Worm (Caenorhabditis elegans) whole organism, late embryonic: ENCODE data around the gene idpp-14.

Experiments used
- C38D4.7 ChIP-seq: fragments of 200-800 bp; sonication (Bioruptor generic); optimal IDR thresholded peaks from 2 replicates; lab custom pipeline; 2018; ENCODE audit warnings: mild to moderate bottlenecking, missing genetic modification characterization, moderate library complexity, missing compliant biosample characterization
- F13H6.1 ChIP-seq: sonication (generic microtip); optimal IDR thresholded peaks from 2 replicates; lab custom pipeline; 2016; ENCODE audit warnings: missing genetic modification characterization, missing compliant biosample characterization
- K09A11.1 ChIP-seq: sonication (generic microtip); optimal IDR thresholded peaks from 2 replicates; lab custom pipeline; 2017; ENCODE audit warnings: antibody characterized with exemption, mild to moderate bottlenecking, missing genetic modification characterization, missing compliant biosample characterization; ENCODE audit not compliant: insufficient read depth
- ceh-14 ChIP-seq: sonication (generic microtip); optimal IDR thresholded peaks from 2 replicates; lab custom pipeline; 2016; ENCODE audit warnings: missing genotype, missing genetic modification characterization, missing compliant biosample characterization
- ceh-30 ChIP-seq: fragments of 150-350 bp; optimal IDR thresholded peaks from 2 replicates; lab custom pipeline; 2014; ENCODE audit warnings: missing biosample characterization, missing genetic modification characterization
- ceh-31 ChIP-seq: sonication (generic microtip); optimal IDR thresholded peaks from 2 replicates; lab custom pipeline; 2016; ENCODE audit warnings: missing genetic modification characterization, missing compliant biosample characterization
- ceh-45 ChIP-seq: fragments of 200-800 bp; sonication (Bioruptor generic); IDR thresholded peaks from 2 replicates; pipeline ENCODE4 v1.3.6; 2022; ENCODE audit warnings: missing genetic modification reagents, missing genetic modification characterization, missing compliant biosample characterization
- ceh-48 ChIP-seq: sonication (generic microtip); optimal IDR thresholded peaks from 2 replicates; lab custom pipeline; 2016; ENCODE audit warnings: missing genetic modification characterization, inconsistent platforms, missing compliant biosample characterization
- ceh-6 ChIP-seq: fragments of 200-800 bp; sonication (Bioruptor generic); optimal IDR thresholded peaks from 2 replicates; lab custom pipeline; 2018; ENCODE audit warnings: mild to moderate bottlenecking, missing genetic modification characterization, missing compliant biosample characterization
- che-1 ChIP-seq: sonication (generic microtip); optimal IDR thresholded peaks from 2 replicates; lab custom pipeline; 2016; ENCODE audit warnings: mild to moderate bottlenecking, missing genetic modification characterization, missing compliant biosample characterization
- elt-2 ChIP-seq: sonication (generic microtip); optimal IDR thresholded peaks from 2 replicates; lab custom pipeline; 2016; ENCODE audit warnings: missing genetic modification reagents, missing genetic modification characterization, missing compliant biosample characterization
- ets-4 ChIP-seq: sonication (generic microtip); optimal IDR thresholded peaks from 2 replicates; lab custom pipeline; 2016; ENCODE audit warnings: missing genetic modification characterization, missing compliant biosample characterization
- eyg-1 ChIP-seq: sonication (generic microtip); optimal IDR thresholded peaks from 2 replicates; lab custom pipeline; 2016; ENCODE audit warnings: missing genotype, missing genetic modification characterization, missing compliant biosample characterization
- fax-1 ChIP-seq: sonication (generic microtip); optimal IDR thresholded peaks from 2 replicates; lab custom pipeline; 2016; ENCODE audit warnings: missing genotype, missing genetic modification characterization, missing compliant biosample characterization
- fkh-10 ChIP-seq: fragments of 150-350 bp; optimal IDR thresholded peaks from 2 replicates; lab custom pipeline; 2014; ENCODE audit warnings: missing biosample characterization, missing genetic modification reagents, missing genetic modification characterization
- fkh-6 ChIP-seq: sonication (generic microtip); optimal IDR thresholded peaks from 2 replicates; lab custom pipeline; 2016; ENCODE audit warnings: missing genetic modification characterization, missing compliant biosample characterization
- hlh-13 ChIP-seq: fragments of 200-800 bp; sonication (Bioruptor generic); optimal IDR thresholded peaks from 2 replicates; lab custom pipeline; 2018; ENCODE audit warnings: mild to moderate bottlenecking, missing genetic modification characterization, missing compliant biosample characterization
- hlh-15 ChIP-seq: sonication (generic microtip); optimal IDR thresholded peaks from 2 replicates; lab custom pipeline; 2016; ENCODE audit warnings: missing genetic modification characterization, missing compliant biosample characterization
- hlh-30 ChIP-seq: sonication (generic microtip); optimal IDR thresholded peaks from 2 replicates; lab custom pipeline; 2017; ENCODE audit warnings: antibody characterized with exemption, missing genetic modification characterization, missing compliant biosample characterization; ENCODE audit not compliant: insufficient read depth
- lin-11 ChIP-seq: fragments of 200-800 bp; sonication (Bioruptor generic); optimal IDR thresholded peaks from 2 replicates; lab custom pipeline; 2018; ENCODE audit warnings: mild to moderate bottlenecking, missing genetic modification characterization, missing compliant biosample characterization
- npax-4 ChIP-seq: sonication (generic microtip); optimal IDR thresholded peaks from 2 replicates; lab custom pipeline; 2016; ENCODE audit warnings: missing genetic modification characterization, missing compliant biosample characterization
- pat-9 ChIP-seq: fragments of 200-800 bp; sonication (Bioruptor generic); optimal IDR thresholded peaks from 2 replicates; lab custom pipeline; 2018; ENCODE audit warnings: mild to moderate bottlenecking, missing genetic modification characterization, moderate library complexity, missing compliant biosample characterization
- pqm-1 ChIP-seq: sonication (generic microtip); optimal IDR thresholded peaks from 2 replicates; lab custom pipeline; 2016; ENCODE audit warnings: missing genetic modification characterization, missing compliant biosample characterization
- ref-2 ChIP-seq: sonication (generic microtip); optimal IDR thresholded peaks from 2 replicates; lab custom pipeline; 2016; ENCODE audit warnings: missing genetic modification characterization, missing compliant biosample characterization
- sdc-2 ChIP-seq: sonication (generic microtip); optimal IDR thresholded peaks from 2 replicates; lab custom pipeline; 2016; ENCODE audit warnings: missing genotype, missing genetic modification characterization, missing compliant biosample characterization
- sox-2 ChIP-seq: fragments of 200-800 bp; sonication (Bioruptor generic); IDR thresholded peaks from 2 replicates; pipeline ENCODE4 v1.3.6; 2022; ENCODE audit warnings: missing genetic modification reagents, missing genetic modification characterization, missing compliant biosample characterization
- sox-4 ChIP-seq: sonication (generic microtip); optimal IDR thresholded peaks from 2 replicates; lab custom pipeline; 2017; ENCODE audit warnings: mild to moderate bottlenecking, missing genetic modification characterization, inconsistent platforms, missing compliant biosample characterization
- tbx-2 ChIP-seq: sonication (generic microtip); optimal IDR thresholded peaks from 2 replicates; lab custom pipeline; 2016; ENCODE audit warnings: missing genetic modification characterization, missing compliant biosample characterization
- unc-3 ChIP-seq, 2 experiments: fragments of 200-800 bp in 1 of 2; sonication (Bioruptor generic) in 1 of 2; sonication (generic microtip) in 1 of 2; conservative IDR thresholded peaks in 1 of 2; optimal IDR thresholded peaks in 1 of 2; 2 replicates each; pipeline versions ENCODE4 v1.3.6 to Lab custom; 2016 to 2022; ENCODE audit warnings: missing compliant biosample characterization in 2 of 2, missing genetic modification characterization in 2 of 2, missing genetic modification reagents in 1 of 2
- unc-42 ChIP-seq: sonication (generic microtip); optimal IDR thresholded peaks from 2 replicates; lab custom pipeline; 2016; ENCODE audit warnings: missing genotype, missing genetic modification characterization, missing compliant biosample characterization
- zip-5 ChIP-seq: sonication (generic microtip); optimal IDR thresholded peaks from 2 replicates; lab custom pipeline; 2016; ENCODE audit warnings: missing genetic modification characterization, missing compliant biosample characterization

idpp-14 gene

DNA sequence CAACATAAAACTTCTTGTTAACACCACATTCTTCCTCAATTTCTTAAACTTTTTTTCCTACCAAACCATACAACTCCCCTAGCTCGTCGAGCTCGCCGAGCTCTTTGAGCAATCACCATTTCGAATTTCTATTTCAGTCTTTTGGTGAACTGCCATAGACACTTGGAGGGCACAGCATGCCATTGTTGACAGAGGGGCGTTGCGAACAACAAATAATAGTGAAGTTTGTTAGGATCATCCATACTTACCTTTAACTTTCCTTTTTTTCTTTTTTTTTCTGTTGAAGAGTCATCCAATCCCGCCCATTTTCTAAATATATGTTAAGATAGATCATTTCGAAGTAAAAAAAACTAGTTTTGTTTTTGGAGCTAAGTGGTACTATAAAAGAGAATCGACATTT lies at the start of gene idpp-14:
Gene idpp-14 (plus strand): TSS at position 324 of the 400 bp plus-strand sequence.
- no peak for TF ChIP-seq K09A11.1
- no peak for TF ChIP-seq ref-2 (tag; lab: Kevin White, UChicago)
- no peak for TF ChIP-seq ceh-30 (tag; lab: Kevin White, UChicago)
- no peak for TF ChIP-seq hlh-15
- TF ChIP-seq, all 69 proteins: peak for 0

ce11 chrX:16039173-16039572 lies 43.0 kb upstream of the idpp-14 start:
- no peak for TF ChIP-seq zip-5 (tag; lab: Kevin White, UChicago)
- no peak for TF ChIP-seq ceh-14 (tag; lab: Kevin White, UChicago)
- TF ChIP-seq npax-4 (tag; lab: Kevin White, UChicago) = no peak
- no peak for TF ChIP-seq fkh-10 (GFP tag; lab: Kevin White, UChicago)
- TF ChIP-seq sox-4 (tag; lab: Kevin White, UChicago) = no peak
- no peak for TF ChIP-seq elt-2
- TF ChIP-seq ceh-6 (GFP tag; lab: Kevin White, UChicago) = no peak
- TF ChIP-seq unc-42 (tag; lab: Kevin White, UChicago) = no peak
- no peak for TF ChIP-seq fax-1 (tag; lab: Kevin White, UChicago)
- no peak for TF ChIP-seq fkh-6 (tag; lab: Kevin White, UChicago)
- TF ChIP-seq che-1 (tag; lab: Kevin White, UChicago) = no peak
- TF ChIP-seq eyg-1 = no peak
- no peak for TF ChIP-seq ets-4
- no peak for TF ChIP-seq C38D4.7 (GFP tag; lab: Kevin White, UChicago)
- no peak for TF ChIP-seq hlh-30 (tag; lab: Kevin White, UChicago)

ce11 chrX:16040207-16040716 lies 41.9 kb upstream of the idpp-14 start, which contains the start of gene B0395.3:
Gene B0395.3 (minus strand): TSS chrX:16040257.
- TF ChIP-seq sdc-2 (tag; lab: Kevin White, UChicago) (peak; percentile 53), unc-42 (tag; lab: Kevin White, UChicago) (peak; percentile 78), che-1 (tag; lab: Kevin White, UChicago) (peak; percentile 50), sox-2 (no peak), lin-11 (tag; lab: Kevin White, UChicago) (peak; percentile 24), tbx-2 (tag; lab: Kevin White, UChicago) (peak; percentile 32), ceh-14 (tag; lab: Kevin White, UChicago) (peak; percentile 6), sox-4 (tag; lab: Kevin White, UChicago) (peak; percentile 2), ceh-31 (peak; percentile 49), hlh-13 (no peak)
- TF ChIP-seq, all 69 proteins: peak for 8

DNA sequence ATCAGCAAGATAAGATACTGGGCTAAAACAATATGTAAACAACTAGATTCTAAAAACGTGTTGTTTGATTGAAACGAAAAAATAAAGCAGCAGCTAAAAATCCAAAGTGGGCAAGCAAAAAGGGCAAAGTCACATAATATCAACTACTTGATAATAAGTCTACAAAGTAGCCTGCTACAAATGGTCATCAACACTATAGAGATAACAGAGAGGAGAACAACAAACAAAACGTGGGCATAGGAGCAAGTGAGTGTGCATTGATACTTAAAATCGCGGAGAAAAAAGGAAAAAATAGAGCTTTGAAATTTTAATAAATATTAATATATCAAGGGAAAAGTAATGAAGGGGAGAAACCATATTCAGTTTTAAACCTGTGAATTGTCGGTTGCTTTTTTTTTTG lies 40.3 kb upstream of the idpp-14 start:
- TF ChIP-seq lin-11 (tag; lab: Kevin White, UChicago) (no peak), ceh-45 (GFP tag; lab: Robert Waterston, UW) (no peak), pat-9 (no peak), ceh-30 (tag; lab: Kevin White, UChicago) (no peak), ceh-48 (tag; lab: Kevin White, UChicago) (no peak), sox-2 (no peak), elt-2 (peak; percentile 6)

DNA sequence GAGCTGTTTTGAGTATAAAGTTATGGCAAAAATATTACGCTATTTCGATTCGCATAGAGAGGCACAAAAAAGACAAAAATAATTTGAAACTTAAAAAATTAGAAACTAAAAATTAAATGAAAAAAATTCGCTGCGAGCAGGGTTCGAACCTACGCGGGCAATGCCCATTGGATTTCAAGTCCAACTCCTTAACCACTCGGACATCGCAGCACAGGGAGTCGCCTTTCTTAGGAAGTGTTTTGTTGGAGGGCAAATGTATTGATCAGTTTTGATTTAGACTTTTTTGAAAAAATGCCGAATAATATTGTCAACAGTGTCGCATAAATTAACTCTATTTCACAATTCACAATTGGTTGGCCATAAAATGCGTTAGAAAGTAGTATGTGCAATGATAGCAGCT lies 39.7 kb upstream of the idpp-14 start:
- TF ChIP-seq fkh-6 (tag; lab: Kevin White, UChicago) (no peak), K09A11.1 (no peak), F13H6.1 (tag; lab: Kevin White, UChicago) (no peak), unc-3 (GFP tag; conservative IDR thresholded peaks at IDR 0.05; lab: Robert Waterston, UW) (no peak), unc-3 (tag; optimal IDR thresholded peaks at IDR 0.05; lab: Kevin White, UChicago) (no peak), ceh-48 (tag; lab: Kevin White, UChicago) (no peak), pqm-1 (tag; lab: Kevin White, UChicago) (no peak)
